Worm (Caenorhabditis elegans) whole organism, late embryonic: ENCODE measurements around the gene npr-29.

Experiments used
- ceh-31 ChIP-seq: sonication (generic microtip); optimal IDR thresholded peaks from 2 replicates; lab custom pipeline; 2016; ENCODE audit warnings: missing genetic modification characterization, missing compliant biosample characterization
- elt-4 ChIP-seq: sonication (generic microtip); optimal IDR thresholded peaks from 2 replicates; lab custom pipeline; 2016; ENCODE audit warnings: missing genetic modification characterization, missing compliant biosample characterization
- fkh-10 ChIP-seq: fragments of 150-350 bp; optimal IDR thresholded peaks from 2 replicates; lab custom pipeline; 2014; ENCODE audit warnings: missing biosample characterization, missing genetic modification reagents, missing genetic modification characterization
- pha-2 ChIP-seq: sonication (generic microtip); optimal IDR thresholded peaks from 2 replicates; lab custom pipeline; 2017; ENCODE audit warnings: mild to moderate bottlenecking, missing genetic modification characterization, missing compliant biosample characterization
- pqm-1 ChIP-seq: sonication (generic microtip); optimal IDR thresholded peaks from 2 replicates; lab custom pipeline; 2016; ENCODE audit warnings: missing genetic modification characterization, missing compliant biosample characterization
- ref-2 ChIP-seq: sonication (generic microtip); optimal IDR thresholded peaks from 2 replicates; lab custom pipeline; 2016; ENCODE audit warnings: missing genetic modification characterization, missing compliant biosample characterization
- tbx-2 ChIP-seq: sonication (generic microtip); optimal IDR thresholded peaks from 2 replicates; lab custom pipeline; 2016; ENCODE audit warnings: missing genetic modification characterization, missing compliant biosample characterization
- tbx-7 ChIP-seq: sonication (generic microtip); optimal IDR thresholded peaks from 2 replicates; lab custom pipeline; 2016; ENCODE audit warnings: missing genotype, missing genetic modification characterization, missing compliant biosample characterization

DNA sequence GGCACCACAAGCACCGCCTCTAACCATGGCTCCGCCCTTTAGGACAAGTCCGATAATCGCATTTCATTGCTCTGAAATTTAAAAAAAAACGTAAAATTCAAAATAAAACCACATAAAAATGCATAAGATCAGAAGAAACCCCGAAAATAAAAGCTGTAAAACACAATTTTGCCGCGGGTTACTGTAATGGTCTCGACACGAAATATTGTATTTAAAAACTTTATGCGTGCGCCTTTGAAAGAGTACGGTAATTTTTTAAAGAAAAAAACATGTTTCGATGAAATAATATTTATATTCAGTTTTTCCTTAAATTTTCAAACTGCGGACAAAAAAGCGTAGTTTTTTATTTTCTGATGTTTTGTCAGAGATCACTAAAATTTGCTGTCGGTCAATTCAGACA lies 13.5 kb upstream of the npr-29 start, which contains the start of gene rnr-1:
- no peak for TF ChIP-seq ref-2 (tag; lab: Kevin White, UChicago)
- TF ChIP-seq fkh-10 (GFP tag; lab: Kevin White, UChicago) = no peak
- TF ChIP-seq tbx-2 = no peak
- no peak for TF ChIP-seq pqm-1
- TF ChIP-seq tbx-7 (tag; lab: Kevin White, UChicago) = no peak
- TF ChIP-seq elt-4 (tag; lab: Kevin White, UChicago) = no peak
- TF ChIP-seq ceh-31 (tag; lab: Kevin White, UChicago) = no peak
- no peak for TF ChIP-seq pha-2 (tag; lab: Kevin White, UChicago)
